Worm (Caenorhabditis elegans): ENCODE data around the gene Y75B8A.24.

ce11 chrIII:12292465-12292864 is 18.9 kb upstream of the Y75B8A.24 start:
- TF ChIP-seq elt-3 (tag; optimal IDR thresholded peaks at IDR 0.05): no peak
- no peak for TF ChIP-seq unc-62 (GFP tag; optimal IDR thresholded peaks at IDR 0.05)
- no peak for TF ChIP-seq zip-8 (tag; optimal IDR thresholded peaks at IDR 0.05)
- TF ChIP-seq elt-1 (tag; optimal IDR thresholded peaks at IDR 0.05; ENCODE audit: borderline replicate concordance, insufficient read depth): no peak
- TF ChIP-seq nhr-237 (tag; optimal IDR thresholded peaks at IDR 0.05): no peak
- no peak for TF ChIP-seq ceh-43 (GFP tag; optimal IDR thresholded peaks at IDR 0.05)
- TF ChIP-seq nhr-12 (tag; optimal IDR thresholded peaks at IDR 0.05): no peak
- no peak for TF ChIP-seq nhr-76 (tag; optimal IDR thresholded peaks at IDR 0.05)
- TF ChIP-seq lsy-2 (tag; optimal IDR thresholded peaks at IDR 0.05): no peak
- TF ChIP-seq snpc-4 (tag; optimal IDR thresholded peaks at IDR 0.05): no peak
- TF ChIP-seq unc-39 (tag; optimal IDR thresholded peaks at IDR 0.05): no peak
- TF ChIP-seq drap-1 (GFP tag; optimal IDR thresholded peaks at IDR 0.05): no peak
- no peak for TF ChIP-seq mab-5 (tag; optimal IDR thresholded peaks at IDR 0.05)
- no peak for TF ChIP-seq nhr-28 (tag; optimal IDR thresholded peaks at IDR 0.05)
